Worm (Caenorhabditis elegans) whole organism, young adult: Measurements from ENCODE around the gene mdt-21.

Source experiments
- B0019.2 ChIP-seq: fragments of 200-800 bp; sonication (Bioruptor generic); conservative IDR thresholded peaks from 2 replicates; pipeline ENCODE4 v1.3.6; 2022; ENCODE audit warnings: missing genetic modification reagents, missing genetic modification characterization, missing compliant biosample characterization
- B0261.1 ChIP-seq: sonication (generic microtip); optimal IDR thresholded peaks from 2 replicates; lab custom pipeline; 2016; ENCODE audit warnings: mild to moderate bottlenecking, missing genetic modification characterization, moderate library complexity, missing compliant biosample characterization
- C06A6.2 ChIP-seq: fragments of 200-800 bp; sonication (Bioruptor generic); conservative IDR thresholded peaks from 2 replicates; pipeline ENCODE4 v1.3.6; 2022; ENCODE audit warnings: missing genetic modification characterization, missing compliant biosample characterization
- C17E4.6 ChIP-seq: fragments of 200-800 bp; sonication (Bioruptor generic); IDR thresholded peaks from 2 replicates; pipeline ENCODE4 v1.3.6; 2022; ENCODE audit warnings: missing genetic modification reagents, missing genetic modification characterization, missing compliant biosample characterization
- F22D6.2 ChIP-seq: sonication (generic microtip); optimal IDR thresholded peaks from 2 replicates; lab custom pipeline; 2016; ENCODE audit warnings: mild to moderate bottlenecking, missing genetic modification characterization, missing compliant biosample characterization
- F33H1.4 ChIP-seq: fragments of 200-800 bp; sonication (Bioruptor generic); IDR thresholded peaks from 2 replicates; pipeline ENCODE4 v1.3.6; 2022; ENCODE audit warnings: missing genetic modification reagents, missing genetic modification characterization, missing compliant biosample characterization
- F37B4.10 ChIP-seq: fragments of 200-800 bp; sonication (Bioruptor generic); IDR thresholded peaks from 2 replicates; pipeline ENCODE4 v1.3.6; 2022; ENCODE audit warnings: missing genetic modification characterization, missing compliant biosample characterization
- F57A8.1 ChIP-seq: fragments of 200-800 bp; sonication (Bioruptor generic); optimal IDR thresholded peaks from 2 replicates; lab custom pipeline; 2018; ENCODE audit warnings: mild to moderate bottlenecking, missing genetic modification characterization, moderate library complexity, missing compliant biosample characterization
- F57C9.4 ChIP-seq: sonication (generic microtip); optimal IDR thresholded peaks from 2 replicates; lab custom pipeline; 2017; ENCODE audit warnings: mild to moderate bottlenecking, missing genetic modification characterization, missing compliant biosample characterization
- K11D2.4 ChIP-seq: fragments of 200-800 bp; sonication (Bioruptor generic); IDR thresholded peaks from 2 replicates; pipeline ENCODE4 v1.3.6; 2022; ENCODE audit warnings: missing genetic modification reagents, missing genetic modification characterization, missing compliant biosample characterization
- T07F8.4 ChIP-seq: sonication (generic microtip); optimal IDR thresholded peaks from 2 replicates; lab custom pipeline; 2016; ENCODE audit warnings: mild to moderate bottlenecking, missing genetic modification characterization, moderate library complexity, missing compliant biosample characterization
- T26A5.8 ChIP-seq: sonication (generic microtip); optimal IDR thresholded peaks from 2 replicates; lab custom pipeline; 2016; ENCODE audit warnings: missing genetic modification characterization, missing compliant biosample characterization
- Y95B8A.8 ChIP-seq: fragments of 200-800 bp; sonication (Bioruptor generic); IDR thresholded peaks from 2 replicates; pipeline ENCODE4 v1.3.6; 2022; ENCODE audit warnings: missing genetic modification reagents, missing genetic modification characterization, missing compliant biosample characterization
- akir-1 ChIP-seq: fragments of 200-800 bp; sonication (Bioruptor generic); optimal IDR thresholded peaks from 2 replicates; lab custom pipeline; 2018; ENCODE audit warnings: mild to moderate bottlenecking, missing genetic modification characterization, moderate library complexity, missing compliant biosample characterization
- aptf-2 ChIP-seq: fragments of 200-800 bp; sonication (Bioruptor generic); conservative IDR thresholded peaks from 2 replicates; pipeline ENCODE4 v1.3.6; 2022; ENCODE audit warnings: missing genetic modification reagents, missing genetic modification characterization, missing compliant biosample characterization
- atf-7 ChIP-seq: sonication (generic microtip); optimal IDR thresholded peaks from 2 replicates; lab custom pipeline; 2017; ENCODE audit warnings: mild to moderate bottlenecking, missing genetic modification characterization, missing compliant biosample characterization
- athp-1 ChIP-seq: sonication (generic microtip); optimal IDR thresholded peaks from 2 replicates; lab custom pipeline; 2017; ENCODE audit warnings: mild to moderate bottlenecking, missing genetic modification characterization, missing compliant biosample characterization
- bed-2 ChIP-seq: fragments of 200-800 bp; sonication (Bioruptor generic); IDR thresholded peaks from 2 replicates; pipeline ENCODE4 v1.3.6; 2022; ENCODE audit warnings: missing genetic modification reagents, missing genetic modification characterization, missing compliant biosample characterization
- ccch-3 ChIP-seq: fragments of 200-800 bp; sonication (Bioruptor generic); optimal IDR thresholded peaks from 2 replicates; lab custom pipeline; 2018; ENCODE audit warnings: mild to moderate bottlenecking, missing genetic modification characterization, missing compliant biosample characterization
- ceh-79 ChIP-seq: sonication (generic microtip); optimal IDR thresholded peaks from 2 replicates; lab custom pipeline; 2017; ENCODE audit warnings: mild to moderate bottlenecking, missing genetic modification characterization, missing compliant biosample characterization
- chd-7 ChIP-seq: sonication (generic microtip); optimal IDR thresholded peaks from 2 replicates; lab custom pipeline; 2016; ENCODE audit warnings: mild to moderate bottlenecking, missing genetic modification characterization, moderate library complexity, missing compliant biosample characterization
- die-1 ChIP-seq: sonication (generic microtip); optimal IDR thresholded peaks from 2 replicates; lab custom pipeline; 2016; ENCODE audit warnings: missing genotype, mild to moderate bottlenecking, missing genetic modification characterization, missing compliant biosample characterization
- dpl-1 ChIP-seq: fragments of 150-350 bp; optimal IDR thresholded peaks from 2 replicates; lab custom pipeline; 2014; ENCODE audit warnings: missing biosample characterization, missing genetic modification reagents, missing genetic modification characterization
- efl-1 ChIP-seq: fragments of 150-350 bp; optimal IDR thresholded peaks from 2 replicates; lab custom pipeline; 2014; ENCODE audit warnings: missing biosample characterization, missing genetic modification reagents, missing genetic modification characterization
- egl-44 ChIP-seq: fragments of 200-800 bp; sonication (Bioruptor generic); IDR thresholded peaks from 2 replicates; pipeline ENCODE4 v1.3.6; 2022; ENCODE audit warnings: missing genetic modification reagents, missing genetic modification characterization, missing compliant biosample characterization
- fkh-3 ChIP-seq: sonication (generic microtip); optimal IDR thresholded peaks from 2 replicates; lab custom pipeline; 2016; ENCODE audit warnings: mild to moderate bottlenecking, missing genetic modification characterization, missing compliant biosample characterization
- hmg-1.2 ChIP-seq: fragments of 200-800 bp; sonication (Bioruptor generic); IDR thresholded peaks from 2 replicates; pipeline ENCODE4 v1.3.6; 2022; ENCODE audit warnings: missing genetic modification reagents, missing genetic modification characterization, missing compliant biosample characterization
- hmg-20 ChIP-seq: fragments of 200-800 bp; sonication (Bioruptor generic); IDR thresholded peaks from 2 replicates; pipeline ENCODE4 v1.3.6; 2022; ENCODE audit warnings: missing genetic modification reagents, missing genetic modification characterization, missing compliant biosample characterization
- hrde-1 ChIP-seq: sonication (generic microtip); optimal IDR thresholded peaks from 2 replicates; lab custom pipeline; 2016; ENCODE audit warnings: missing genetic modification characterization, mild to moderate bottlenecking, missing compliant biosample characterization, moderate library complexity, missing genotype, missing genetic modification reagents, borderline replicate concordance
- hsf-1 ChIP-seq: fragments of 200-800 bp; sonication (Bioruptor generic); IDR thresholded peaks from 2 replicates; pipeline ENCODE4 v1.3.6; 2022; ENCODE audit warnings: missing genetic modification reagents, missing genetic modification characterization, missing compliant biosample characterization
- lag-1 ChIP-seq: fragments of 200-800 bp; sonication (Bioruptor generic); IDR thresholded peaks from 2 replicates; pipeline ENCODE4 v1.3.6; 2022; ENCODE audit warnings: missing genetic modification reagents, missing genetic modification characterization, missing compliant biosample characterization
- lin-26 ChIP-seq: fragments of 200-800 bp; sonication (Bioruptor generic); IDR thresholded peaks from 2 replicates; pipeline ENCODE4 v1.3.6; 2022; ENCODE audit warnings: missing genetic modification reagents, missing genetic modification characterization, missing compliant biosample characterization
- lin-35 ChIP-seq, 3 experiments: fragments of 150-350 bp in 2 of 3; sonication (generic microtip) in 1 of 3; optimal IDR thresholded peaks; 2 replicates each; lab custom pipeline; 2014 to 2018; ENCODE audit warnings: missing biosample characterization in 3 of 3, missing genetic modification characterization in 3 of 3, missing genetic modification reagents in 3 of 3
- lin-40 ChIP-seq: sonication (generic microtip); optimal IDR thresholded peaks from 2 replicates; lab custom pipeline; 2016; ENCODE audit warnings: missing genetic modification characterization, mild to moderate bottlenecking, missing compliant biosample characterization, missing genotype, missing genetic modification reagents
- lin-54 ChIP-seq: fragments of 200-800 bp; sonication (Bioruptor generic); optimal IDR thresholded peaks from 2 replicates; lab custom pipeline; 2018; ENCODE audit warnings: mild to moderate bottlenecking, missing genetic modification characterization, missing compliant biosample characterization
- lir-1 ChIP-seq: fragments of 200-800 bp; sonication (Bioruptor generic); conservative IDR thresholded peaks from 2 replicates; pipeline ENCODE4 v1.3.6; 2022; ENCODE audit warnings: missing genetic modification reagents, missing genetic modification characterization, missing compliant biosample characterization
- lsy-27 ChIP-seq: sonication (generic microtip); optimal IDR thresholded peaks from 2 replicates; lab custom pipeline; 2017; ENCODE audit warnings: missing genetic modification characterization, mild to moderate bottlenecking, missing compliant biosample characterization, antibody characterized with exemption, missing genotype, borderline replicate concordance; ENCODE audit not compliant: insufficient read depth
- madf-6 ChIP-seq: fragments of 200-800 bp; sonication (Bioruptor generic); IDR thresholded peaks from 2 replicates; pipeline ENCODE4 v1.3.6; 2022; ENCODE audit warnings: missing genetic modification reagents, missing genetic modification characterization, missing compliant biosample characterization
- madf-8 ChIP-seq: fragments of 200-800 bp; sonication (Bioruptor generic); conservative IDR thresholded peaks from 2 replicates; pipeline ENCODE4 v1.3.6; 2022; ENCODE audit warnings: missing genetic modification reagents, missing genetic modification characterization, missing compliant biosample characterization
- mxl-1 ChIP-seq: sonication (generic microtip); optimal IDR thresholded peaks from 2 replicates; lab custom pipeline; 2016; ENCODE audit warnings: missing genetic modification characterization, missing compliant biosample characterization
- nhr-80 ChIP-seq: sonication (generic microtip); optimal IDR thresholded peaks from 2 replicates; lab custom pipeline; 2016; ENCODE audit warnings: missing genetic modification characterization, missing compliant biosample characterization
- pha-4 ChIP-seq: fragments of 150-350 bp; sonication (generic microtip); optimal IDR thresholded peaks from 2 replicates; lab custom pipeline; 2014; ENCODE audit warnings: missing biosample characterization, missing genetic modification reagents, missing genetic modification characterization
- rcor-1 ChIP-seq: fragments of 200-800 bp; sonication (Bioruptor generic); IDR thresholded peaks from 2 replicates; pipeline ENCODE4 v1.3.6; 2022; ENCODE audit warnings: missing genetic modification reagents, missing genetic modification characterization, missing compliant biosample characterization
- sea-2 ChIP-seq: fragments of 200-800 bp; sonication (Bioruptor generic); IDR thresholded peaks from 2 replicates; pipeline ENCODE4 v1.3.6; 2022; ENCODE audit warnings: missing genetic modification characterization, missing compliant biosample characterization
- snpc-4 ChIP-seq, 5 experiments: fragments of 150-350 bp in 1 of 5; sonication (generic microtip) in 4 of 5; optimal IDR thresholded peaks; 2 replicates each; lab custom pipeline; 2014 to 2018; ENCODE audit warnings: missing genetic modification characterization in 5 of 5, missing biosample characterization in 3 of 5, antibody characterized with exemption in 2 of 5, mild to moderate bottlenecking in 2 of 5, missing compliant biosample characterization in 2 of 5, missing genotype in 2 of 5, moderate library complexity in 2 of 5, missing genetic modification reagents in 1 of 5
- somi-1 ChIP-seq: fragments of 200-800 bp; sonication (Bioruptor generic); optimal IDR thresholded peaks from 2 replicates; lab custom pipeline; 2018; ENCODE audit warnings: mild to moderate bottlenecking, missing genetic modification characterization, missing compliant biosample characterization
- ztf-28 ChIP-seq: fragments of 200-800 bp; sonication (Bioruptor generic); IDR thresholded peaks from 2 replicates; pipeline ENCODE4 v1.3.6; 2022; ENCODE audit warnings: missing genetic modification reagents, missing genetic modification characterization, missing compliant biosample characterization
- ztf-3 ChIP-seq: fragments of 200-800 bp; sonication (Bioruptor generic); optimal IDR thresholded peaks from 2 replicates; lab custom pipeline; 2018; ENCODE audit warnings: mild to moderate bottlenecking, missing genetic modification characterization, missing compliant biosample characterization
- ztf-6 ChIP-seq: fragments of 200-800 bp; sonication (Bioruptor generic); IDR thresholded peaks from 2 replicates; pipeline ENCODE4 v1.3.6; 2022; ENCODE audit warnings: missing genetic modification reagents, missing genetic modification characterization, missing compliant biosample characterization

mdt-21 gene

DNA sequence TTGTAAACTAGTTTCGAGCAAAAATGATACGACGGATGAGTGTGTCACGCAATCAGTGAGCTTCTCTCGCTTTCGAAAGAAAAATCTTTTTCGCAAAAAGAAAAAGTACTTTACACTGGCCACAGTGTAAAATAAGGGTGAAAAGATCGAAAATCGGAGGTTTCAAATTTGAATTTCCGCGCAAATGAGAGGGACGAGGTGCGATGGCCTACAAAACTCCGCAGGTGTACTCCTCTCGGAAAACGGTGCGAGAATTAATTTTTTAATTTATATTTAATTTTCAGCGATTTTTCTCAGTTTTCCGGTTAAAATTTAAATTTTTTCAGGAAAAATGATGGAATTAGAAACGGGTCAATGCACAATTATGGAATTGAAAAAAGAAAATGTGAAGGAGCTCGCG, 30.7 kb upstream of the mdt-21 start, which contains the start of gene mrt-2 (continued):
- no peak for TF ChIP-seq hmg-1.2
- TF ChIP-seq Y95B8A.8 (GFP tag; lab: Robert Waterston, UW), result no peak
- peak; percentile 78 for TF ChIP-seq lin-40 (tag; lab: Kevin White, UChicago)
- no peak for TF ChIP-seq hsf-1
- no peak for TF ChIP-seq somi-1 (GFP tag; lab: Kevin White, UChicago)
- TF ChIP-seq lag-1 (GFP tag; lab: Robert Waterston, UW), result no peak
- TF ChIP-seq madf-6 (GFP tag; lab: Robert Waterston, UW), result peak; percentile 67
- no peak for TF ChIP-seq snpc-4 (GFP tag; optimal IDR thresholded peaks at IDR 0.05; lab: Kevin White, UChicago)
- TF ChIP-seq snpc-4 (tag; optimal IDR thresholded peaks at IDR 0.05; lab: Kevin White, UChicago), result peak in 1 of 4 experiments; percentile 21
- no peak for TF ChIP-seq athp-1 (tag; lab: Kevin White, UChicago)
- no peak for TF ChIP-seq lsy-27 (tag; lab: Kevin White, UChicago)
- TF ChIP-seq rcor-1 (GFP tag; lab: Robert Waterston, UW), result peak; percentile 76
- TF ChIP-seq F57C9.4 (tag; lab: Kevin White, UChicago), result no peak
- no peak for TF ChIP-seq B0261.1
- no peak for TF ChIP-seq atf-7
- TF ChIP-seq nhr-80 (tag; lab: Kevin White, UChicago), result no peak
- no peak for TF ChIP-seq ceh-79
- TF ChIP-seq bed-2, result 0 out of 2 replicates have a peak, but pooled peaks have one; percentile 46
- TF ChIP-seq F57A8.1 (GFP tag; lab: Kevin White, UChicago), result no peak
- TF ChIP-seq F37B4.10 (GFP tag; lab: Robert Waterston, UW), result no peak
- 0 out of 2 replicates have a peak, but pooled peaks have one; percentile 41 for TF ChIP-seq hmg-20 (GFP tag; lab: Robert Waterston, UW)
- TF ChIP-seq T26A5.8 (tag; lab: Kevin White, UChicago), result no peak
- no peak for TF ChIP-seq K11D2.4 (GFP tag; lab: Robert Waterston, UW)
- TF ChIP-seq F22D6.2 (tag; lab: Kevin White, UChicago), result peak; percentile 37
- TF ChIP-seq lin-54, result peak; percentile 91
- TF ChIP-seq madf-8, result no peak; the same call in 1 of the 2 replicates
- TF ChIP-seq lir-1 (GFP tag; lab: Robert Waterston, UW), result peak; percentile 74
- no peak for TF ChIP-seq ztf-3 (GFP tag; lab: Kevin White, UChicago)
- TF ChIP-seq B0019.2 (GFP tag; lab: Robert Waterston, UW), result no peak
- peak; percentile 54 for TF ChIP-seq F33H1.4 (GFP tag; lab: Robert Waterston, UW)
- TF ChIP-seq C17E4.6 (GFP tag; lab: Robert Waterston, UW), result no peak
- no peak for TF ChIP-seq mxl-1 (tag; lab: Kevin White, UChicago)
- no peak for TF ChIP-seq akir-1 (GFP tag; lab: Kevin White, UChicago)
- no peak for TF ChIP-seq fkh-3
- TF ChIP-seq lin-26 (GFP tag; lab: Robert Waterston, UW), result no peak
- TF ChIP-seq T07F8.4 (tag; lab: Kevin White, UChicago), result no peak
- peak in 2 of 3 experiments; percentile 35 to 86 for TF ChIP-seq lin-35 (GFP tag; optimal IDR thresholded peaks at IDR 0.05; lab: Kevin White, UChicago)
- TF ChIP-seq ccch-3 (GFP tag; lab: Kevin White, UChicago), result no peak
- no peak for TF ChIP-seq aptf-2 (GFP tag; lab: Robert Waterston, UW)
- TF ChIP-seq ztf-28 (GFP tag; lab: Robert Waterston, UW), result no peak
- no peak for TF ChIP-seq egl-44 (GFP tag; lab: Robert Waterston, UW)
- TF ChIP-seq hrde-1 (tag; lab: Kevin White, UChicago), result no peak
- peak; percentile 55 for TF ChIP-seq dpl-1 (GFP tag; lab: Kevin White, UChicago)
- no peak for TF ChIP-seq sea-2 (GFP tag; lab: Robert Waterston, UW)
- no peak for TF ChIP-seq pha-4 (tag; lab: Kevin White, UChicago)
- peak; percentile 56 for TF ChIP-seq efl-1 (GFP tag; lab: Kevin White, UChicago)
- TF ChIP-seq ztf-6 (GFP tag; lab: Robert Waterston, UW), result no peak
- no peak for TF ChIP-seq chd-7
- no peak for TF ChIP-seq C06A6.2
- no peak for TF ChIP-seq die-1
